Comparison of ENCODE assay signal across 6 worm cellular contexts in genomic region chrV:14689060-14689750, ce11.
TF ChIP-seq lines count a peak whose summit lies in the region.

Gene gasr-8, plus strand, starts transcription at chrV:14689110.

TF ChIP-seq in whole organism, L1 larva, 84 proteins besides CTCF, POLR2A, EP300 and RAD21 (continued from another document):
- TF ChIP-seq fkh-4 (tag; optimal IDR thresholded peaks at IDR 0.05; lab: Kevin White, UChicago; ENCODE audit: borderline replicate concordance) (no peak), nhr-76 (tag; optimal IDR thresholded peaks at IDR 0.05; lab: Kevin White, UChicago) (no peak), nhr-85 (tag; lab: Kevin White, UChicago) (peak; percentile 20), ceh-88 (GFP tag; IDR thresholded peaks at IDR 0.05; lab: Robert Waterston, UW) (no peak), unc-130 (tag; optimal IDR thresholded peaks at IDR 0.05; lab: Kevin White, UChicago) (no peak), mep-1 (tag; optimal IDR thresholded peaks at IDR 0.05; lab: Kevin White, UChicago) (no peak), hlh-4 (tag; optimal IDR thresholded peaks at IDR 0.05; lab: Kevin White, UChicago) (no peak), rnt-1 (tag; optimal IDR thresholded peaks at IDR 0.05; lab: Kevin White, UChicago) (no peak), blmp-1 (tag; optimal IDR thresholded peaks at IDR 0.05; lab: Kevin White, UChicago) (no peak), Y116A8C.19 (tag; optimal IDR thresholded peaks at IDR 0.05; lab: Kevin White, UChicago; ENCODE audit: borderline replicate concordance) (no peak), ceh-90 (tag; optimal IDR thresholded peaks at IDR 0.05; lab: Kevin White, UChicago) (no peak), unc-98 (GFP tag; IDR thresholded peaks at IDR 0.05; lab: Robert Waterston, UW) (no peak), F16B12.6 (tag; optimal IDR thresholded peaks at IDR 0.05; lab: Kevin White, UChicago) (no peak), snu-23 (GFP tag; optimal IDR thresholded peaks at IDR 0.05; lab: Kevin White, UChicago) (no peak), sup-37 (GFP tag; optimal IDR thresholded peaks at IDR 0.05; lab: Kevin White, UChicago) (no peak), hpl-2 (GFP tag; optimal IDR thresholded peaks at IDR 0.05; lab: Kevin White, UChicago) (no peak), elt-3 (tag; optimal IDR thresholded peaks at IDR 0.05; lab: Kevin White, UChicago) (no peak), dpl-1 (GFP tag; optimal IDR thresholded peaks at IDR 0.05; lab: Kevin White, UChicago) (no peak)

TF ChIP-seq in whole organism, L4 larva, 104 proteins besides CTCF, POLR2A, EP300 and RAD21 (continued from another document and continues in another):
- TF ChIP-seq sdz-12 (GFP tag; optimal IDR thresholded peaks at IDR 0.05; lab: Kevin White, UChicago), result no peak
- 0 out of 2 replicates have a peak, but pooled peaks have one; percentile 42 for TF ChIP-seq arid-1 (GFP tag; conservative IDR thresholded peaks at IDR 0.05; lab: Robert Waterston, UW)
- no peak for TF ChIP-seq ceh-32 (tag; optimal IDR thresholded peaks at IDR 0.05; lab: Kevin White, UChicago; ENCODE audit: poor library complexity)
- TF ChIP-seq mdt-29 (GFP tag; IDR thresholded peaks at IDR 0.05; lab: Robert Waterston, UW), result no peak
- TF ChIP-seq nhr-102 (tag; optimal IDR thresholded peaks at IDR 0.05; lab: Kevin White, UChicago), result peak; percentile 3
- TF ChIP-seq daf-16 (GFP tag; optimal IDR thresholded peaks at IDR 0.05; lab: Kevin White, UChicago), result no peak
- peak; percentile 38 for TF ChIP-seq daf-16 (tag; optimal IDR thresholded peaks at IDR 0.05; lab: Kevin White, UChicago)
- TF ChIP-seq fos-1 (tag; optimal IDR thresholded peaks at IDR 0.05; lab: Kevin White, UChicago), result no peak
- TF ChIP-seq nhr-6 (tag; optimal IDR thresholded peaks at IDR 0.05; lab: Kevin White, UChicago), result peak; percentile 21
- no peak for TF ChIP-seq lin-13 (GFP tag; optimal IDR thresholded peaks at IDR 0.05; lab: Kevin White, UChicago)
- TF ChIP-seq hif-1 (tag; optimal IDR thresholded peaks at IDR 0.05; lab: Kevin White, UChicago), result no peak
- TF ChIP-seq mes-2 (tag; optimal IDR thresholded peaks at IDR 0.05; lab: Kevin White, UChicago; ENCODE audit: poor library complexity, severe bottlenecking), result peak; percentile 68
- TF ChIP-seq skn-1 (tag; optimal IDR thresholded peaks at IDR 0.05; lab: Kevin White, UChicago), result no peak
- TF ChIP-seq mdl-1 (tag; optimal IDR thresholded peaks at IDR 0.05; lab: Kevin White, UChicago), result no peak
- TF ChIP-seq attf-4 (tag; optimal IDR thresholded peaks at IDR 0.05; lab: Kevin White, UChicago), result no peak
- no peak for TF ChIP-seq ZK546.5 (tag; optimal IDR thresholded peaks at IDR 0.05; lab: Kevin White, UChicago)
- TF ChIP-seq F37D6.2 (tag; optimal IDR thresholded peaks at IDR 0.05; lab: Kevin White, UChicago), result no peak
- no peak for TF ChIP-seq ZK337.2 (GFP tag; IDR thresholded peaks at IDR 0.05; lab: Robert Waterston, UW)
- TF ChIP-seq F49E8.2 (tag; optimal IDR thresholded peaks at IDR 0.05; lab: Kevin White, UChicago; ENCODE audit: borderline replicate concordance), result no peak
- peak; percentile 39 for TF ChIP-seq dmd-6 (GFP tag; IDR thresholded peaks at IDR 0.05; lab: Robert Waterston, UW)
- TF ChIP-seq nhr-28 (tag; optimal IDR thresholded peaks at IDR 0.05; lab: Kevin White, UChicago), result no peak
- TF ChIP-seq lin-39 (tag; optimal IDR thresholded peaks at IDR 0.05; lab: Kevin White, UChicago), result no peak
- no peak for TF ChIP-seq gei-8 (GFP tag; optimal IDR thresholded peaks at IDR 0.05; lab: Kevin White, UChicago)

TF ChIP-seq in whole organism, early embryonic, 17 proteins besides CTCF, POLR2A, EP300 and RAD21 (continued from another document):
- TF ChIP-seq flt-1 (GFP tag; IDR thresholded peaks at IDR 0.05; lab: Robert Waterston, UW), result peak; percentile 84
- peak; percentile 79 for TF ChIP-seq sea-1 (GFP tag; conservative IDR thresholded peaks at IDR 0.05; lab: Robert Waterston, UW)
- TF ChIP-seq B0310.2 (tag; optimal IDR thresholded peaks at IDR 0.05; lab: Kevin White, UChicago), result peak; percentile 43
- no peak for TF ChIP-seq ama-1 (optimal IDR thresholded peaks at IDR 0.05; lab: Kevin White, UChicago)

TF ChIP-seq in whole organism, late embryonic, 69 proteins besides CTCF, POLR2A, EP300 and RAD21 (continued from another document and continues in another):
- TF ChIP-seq nfya-1 (tag; optimal IDR thresholded peaks at IDR 0.05; lab: Kevin White, UChicago) (peak; percentile 4), syd-9 (tag; optimal IDR thresholded peaks at IDR 0.05; lab: Kevin White, UChicago) (no peak), madf-2 (tag; optimal IDR thresholded peaks at IDR 0.05; lab: Kevin White, UChicago) (no peak), tbx-2 (tag; optimal IDR thresholded peaks at IDR 0.05; lab: Kevin White, UChicago) (no peak), pqm-1 (tag; optimal IDR thresholded peaks at IDR 0.05; lab: Kevin White, UChicago) (no peak), hlh-15 (tag; optimal IDR thresholded peaks at IDR 0.05; lab: Kevin White, UChicago) (peak; percentile 36), che-1 (tag; optimal IDR thresholded peaks at IDR 0.05; lab: Kevin White, UChicago) (peak; percentile 57), fax-1 (tag; optimal IDR thresholded peaks at IDR 0.05; lab: Kevin White, UChicago) (peak; percentile 15), K02D7.2 (tag; optimal IDR thresholded peaks at IDR 0.05; lab: Kevin White, UChicago) (peak; percentile 13), T23F11.4 (GFP tag; optimal IDR thresholded peaks at IDR 0.05; lab: Kevin White, UChicago) (no peak), ceh-2 (tag; optimal IDR thresholded peaks at IDR 0.05; lab: Kevin White, UChicago) (no peak), ceh-45 (GFP tag; IDR thresholded peaks at IDR 0.05; lab: Robert Waterston, UW) (no peak), gmeb-2 (tag; optimal IDR thresholded peaks at IDR 0.05; lab: Kevin White, UChicago) (peak; percentile 57), fkh-6 (tag; optimal IDR thresholded peaks at IDR 0.05; lab: Kevin White, UChicago) (no peak), F13H6.1 (tag; optimal IDR thresholded peaks at IDR 0.05; lab: Kevin White, UChicago) (no peak), unc-42 (tag; optimal IDR thresholded peaks at IDR 0.05; lab: Kevin White, UChicago) (no peak), tbx-7 (tag; optimal IDR thresholded peaks at IDR 0.05; lab: Kevin White, UChicago) (no peak), npax-4 (tag; optimal IDR thresholded peaks at IDR 0.05; lab: Kevin White, UChicago) (no peak), ceh-22 (tag; optimal IDR thresholded peaks at IDR 0.05; lab: Kevin White, UChicago) (no peak), ceh-6 (GFP tag; optimal IDR thresholded peaks at IDR 0.05; lab: Kevin White, UChicago) (peak; percentile 20), ceh-9 (tag; optimal IDR thresholded peaks at IDR 0.05; lab: Kevin White, UChicago) (no peak), unc-3 (GFP tag; conservative IDR thresholded peaks at IDR 0.05; lab: Robert Waterston, UW) (0 out of 2 replicates have a peak, but pooled peaks have one; percentile 18), unc-3 (tag; optimal IDR thresholded peaks at IDR 0.05; lab: Kevin White, UChicago) (no peak), C38D4.7 (GFP tag; optimal IDR thresholded peaks at IDR 0.05; lab: Kevin White, UChicago) (peak; percentile 22), zip-5 (tag; optimal IDR thresholded peaks at IDR 0.05; lab: Kevin White, UChicago) (no peak), ceh-34 (tag; optimal IDR thresholded peaks at IDR 0.05; lab: Kevin White, UChicago) (no peak), ceh-48 (tag; optimal IDR thresholded peaks at IDR 0.05; lab: Kevin White, UChicago) (peak; percentile 15), ama-1 (optimal IDR thresholded peaks at IDR 0.05; lab: Kevin White, UChicago) (no peak), hlh-30 (tag; optimal IDR thresholded peaks at IDR 0.05; lab: Kevin White, UChicago; ENCODE audit: insufficient read depth) (no peak), elt-4 (tag; optimal IDR thresholded peaks at IDR 0.05; lab: Kevin White, UChicago) (no peak), ceh-19 (GFP tag; optimal IDR thresholded peaks at IDR 0.05; lab: Kevin White, UChicago) (peak; percentile 33), hlh-6 (tag; optimal IDR thresholded peaks at IDR 0.05; lab: Kevin White, UChicago) (no peak)

TF ChIP-seq in whole organism, mixed stage, embryonic, 35 proteins besides CTCF, POLR2A, EP300 and RAD21 (continued from another document):
- TF ChIP-seq lin-13 (tag; optimal IDR thresholded peaks at IDR 0.05; lab: Kevin White, UChicago), result no peak
- TF ChIP-seq nhr-237 (tag; optimal IDR thresholded peaks at IDR 0.05; lab: Kevin White, UChicago), result no peak
- no peak for TF ChIP-seq unc-62 (GFP tag; optimal IDR thresholded peaks at IDR 0.05; lab: Kevin White, UChicago)
- no peak for TF ChIP-seq blmp-1 (tag; optimal IDR thresholded peaks at IDR 0.05; lab: Kevin White, UChicago)
- no peak for TF ChIP-seq ceh-43 (GFP tag; optimal IDR thresholded peaks at IDR 0.05; lab: Kevin White, UChicago)
- no peak for TF ChIP-seq zip-8 (tag; optimal IDR thresholded peaks at IDR 0.05; lab: Kevin White, UChicago)
- no peak for TF ChIP-seq snpc-4 (tag; optimal IDR thresholded peaks at IDR 0.05; lab: Kevin White, UChicago)
- TF ChIP-seq cnd-1 (tag; optimal IDR thresholded peaks at IDR 0.05; lab: Kevin White, UChicago), result peak; percentile 75
- TF ChIP-seq tbx-8 (GFP tag; optimal IDR thresholded peaks at IDR 0.05; lab: Kevin White, UChicago), result peak; percentile 54
- peak; percentile 6 for TF ChIP-seq mep-1 (tag; optimal IDR thresholded peaks at IDR 0.05; lab: Kevin White, UChicago)
- TF ChIP-seq drap-1 (GFP tag; optimal IDR thresholded peaks at IDR 0.05; lab: Kevin White, UChicago), result peak; percentile 88
- TF ChIP-seq flh-1 (GFP tag; optimal IDR thresholded peaks at IDR 0.05; lab: Kevin White, UChicago), result no peak
- TF ChIP-seq hlh-1 (tag; optimal IDR thresholded peaks at IDR 0.05; lab: Kevin White, UChicago), result no peak
- TF ChIP-seq lsy-2 (tag; optimal IDR thresholded peaks at IDR 0.05; lab: Kevin White, UChicago), result peak; percentile 7
- TF ChIP-seq ztf-11 (tag; optimal IDR thresholded peaks at IDR 0.05; lab: Kevin White, UChicago), result no peak
- TF ChIP-seq ceh-83 (GFP tag; optimal IDR thresholded peaks at IDR 0.05; lab: Kevin White, UChicago), result peak; percentile 85
- no peak for TF ChIP-seq nhr-28 (tag; optimal IDR thresholded peaks at IDR 0.05; lab: Kevin White, UChicago)

TF ChIP-seq in whole organism, young adult, 124 proteins besides CTCF, POLR2A, EP300 and RAD21 (continued from another document):
- peak; percentile 32 for TF ChIP-seq nhr-90 (tag; optimal IDR thresholded peaks at IDR 0.05; lab: Kevin White, UChicago)
- TF ChIP-seq attf-5 (GFP tag; optimal IDR thresholded peaks at IDR 0.05; lab: Kevin White, UChicago), result no peak
- TF ChIP-seq hlh-12 (tag; optimal IDR thresholded peaks at IDR 0.05; lab: Kevin White, UChicago), result no peak
- peak; percentile 73 for TF ChIP-seq hsf-1 (GFP tag; IDR thresholded peaks at IDR 0.05; lab: Robert Waterston, UW)
- TF ChIP-seq dox-1 (GFP tag; IDR thresholded peaks at IDR 0.05; lab: Robert Waterston, UW), result peak; percentile 45; the same call in 1 of the 2 replicates
- peak; percentile 85 for TF ChIP-seq B0261.1 (tag; optimal IDR thresholded peaks at IDR 0.05; lab: Kevin White, UChicago)
- no peak for TF ChIP-seq F39B2.1 (GFP tag; IDR thresholded peaks at IDR 0.05; lab: Robert Waterston, UW)
- TF ChIP-seq lsl-1 (GFP tag; optimal IDR thresholded peaks at IDR 0.05; lab: Kevin White, UChicago), result peak; percentile 73
- TF ChIP-seq F33H1.4 (GFP tag; IDR thresholded peaks at IDR 0.05; lab: Robert Waterston, UW), result peak; percentile 8; the same call in 1 of the 2 replicates
- 0 out of 2 replicates have a peak, but pooled peaks have one; percentile 4 for TF ChIP-seq madf-3 (GFP tag; IDR thresholded peaks at IDR 0.05; lab: Robert Waterston, UW)
- peak; percentile 23 for TF ChIP-seq ztf-18 (tag; optimal IDR thresholded peaks at IDR 0.05; lab: Kevin White, UChicago)
- TF ChIP-seq rec-8 (tag; optimal IDR thresholded peaks at IDR 0.05; lab: Kevin White, UChicago), result peak; percentile 1 to 50
- peak; percentile 8 for TF ChIP-seq unc-130 (GFP tag; optimal IDR thresholded peaks at IDR 0.05; lab: Kevin White, UChicago)
- TF ChIP-seq rpc-1 (optimal IDR thresholded peaks at IDR 0.05; lab: Kevin White, UChicago), result peak; percentile 66
- peak; percentile 82 for TF ChIP-seq rpc-1 (tag; optimal IDR thresholded peaks at IDR 0.05; lab: Kevin White, UChicago)
- TF ChIP-seq nfyb-1 (GFP tag; IDR thresholded peaks at IDR 0.05; lab: Robert Waterston, UW), result peak; percentile 76
- peak; percentile 63 for TF ChIP-seq D2030.7 (GFP tag; IDR thresholded peaks at IDR 0.05; lab: Robert Waterston, UW)
- TF ChIP-seq die-1 (tag; optimal IDR thresholded peaks at IDR 0.05; lab: Kevin White, UChicago), result peak; percentile 48
- no peak for TF ChIP-seq Y95B8A.8 (GFP tag; IDR thresholded peaks at IDR 0.05; lab: Robert Waterston, UW)
- TF ChIP-seq snpc-4 (GFP tag; optimal IDR thresholded peaks at IDR 0.05; lab: Kevin White, UChicago), result no peak
- peak in 2 of 4 experiments; percentile 27 to 34 for TF ChIP-seq snpc-4 (tag; optimal IDR thresholded peaks at IDR 0.05; lab: Kevin White, UChicago)
- peak; percentile 52 for TF ChIP-seq hmg-1.2 (GFP tag; IDR thresholded peaks at IDR 0.05; lab: Robert Waterston, UW)
- no peak for TF ChIP-seq hmg-20 (GFP tag; IDR thresholded peaks at IDR 0.05; lab: Robert Waterston, UW)
- peak; percentile 48 for TF ChIP-seq F23B12.7 (tag; optimal IDR thresholded peaks at IDR 0.05; lab: Kevin White, UChicago; ENCODE audit: insufficient read depth)
- TF ChIP-seq madf-10 (tag; optimal IDR thresholded peaks at IDR 0.05; lab: Kevin White, UChicago), result peak; percentile 28
- TF ChIP-seq xnd-1 (tag; optimal IDR thresholded peaks at IDR 0.05; lab: Kevin White, UChicago), result peak; percentile 64
- peak; percentile 42 for TF ChIP-seq him-1 (tag; optimal IDR thresholded peaks at IDR 0.05; lab: Kevin White, UChicago)
- TF ChIP-seq madf-6 (GFP tag; IDR thresholded peaks at IDR 0.05; lab: Robert Waterston, UW), result peak; percentile 66
